Fruit fly (Drosophila melanogaster) whole organism, embryonic: ENCODE measurements around the gene Ir68b.

Source experiments
- Abd-B ChIP-seq: fragments of 200-800 bp; sonication (Bioruptor generic); optimal IDR thresholded peaks from 2 replicates; lab custom pipeline; 2018; ENCODE audit warnings: missing biosample characterization, mild to moderate bottlenecking, missing genetic modification characterization, moderate library complexity
- CG10431 ChIP-seq: fragments of 200-800 bp; sonication (Bioruptor generic); optimal IDR thresholded peaks from 3 replicates; lab custom pipeline; 2018; ENCODE audit warnings: missing biosample characterization, mild to moderate bottlenecking, missing genetic modification characterization
- CG11247 ChIP-seq: fragments of 200-800 bp; sonication (Bioruptor generic); IDR thresholded peaks from 2 replicates; pipeline ENCODE4 v1.3.6; 2022; ENCODE audit warnings: missing biosample characterization, missing genetic modification characterization
- CG11456 ChIP-seq: fragments of 200-800 bp; sonication (Bioruptor generic); IDR thresholded peaks from 3 replicates; pipeline ENCODE4 v1.3.6; 2022; ENCODE audit warnings: missing biosample characterization, missing genetic modification characterization
- CG11696 ChIP-seq: fragments of 200-800 bp; sonication (Bioruptor generic); IDR thresholded peaks from 2 replicates; pipeline ENCODE4 v1.3.6; 2022; ENCODE audit warnings: missing biosample characterization, missing genetic modification characterization
- CG12219 ChIP-seq: fragments of 200-800 bp; sonication (Bioruptor generic); optimal IDR thresholded peaks from 3 replicates; lab custom pipeline; 2018; ENCODE audit warnings: missing biosample characterization, mild to moderate bottlenecking, missing genetic modification characterization
- CG17359 ChIP-seq: fragments of 200-800 bp; sonication (Bioruptor generic); optimal IDR thresholded peaks from 3 replicates; lab custom pipeline; 2018; ENCODE audit warnings: missing biosample characterization, mild to moderate bottlenecking, missing genetic modification characterization, moderate library complexity
- CG17912 ChIP-seq: fragments of 200-800 bp; sonication (Bioruptor generic); optimal IDR thresholded peaks from 2 replicates; lab custom pipeline; 2018; ENCODE audit warnings: missing biosample characterization, mild to moderate bottlenecking, missing genetic modification characterization
- CG2120 ChIP-seq: fragments of 200-800 bp; sonication (Bioruptor generic); optimal IDR thresholded peaks from 3 replicates; lab custom pipeline; 2016; ENCODE audit warnings: missing biosample characterization, missing genetic modification characterization
- CG2202 ChIP-seq: fragments of 200-800 bp; sonication (Bioruptor generic); optimal IDR thresholded peaks from 2 replicates; lab custom pipeline; 2018; ENCODE audit warnings: missing biosample characterization, mild to moderate bottlenecking, missing genetic modification characterization
- CG2875 ChIP-seq: fragments of 200-800 bp; sonication (Bioruptor generic); optimal IDR thresholded peaks from 2 replicates; lab custom pipeline; 2017; ENCODE audit warnings: missing biosample characterization, mild to moderate bottlenecking, missing genetic modification characterization, missing genetic modification reagents
- CG30431 ChIP-seq: fragments of 200-800 bp; sonication (Bioruptor generic); optimal IDR thresholded peaks from 2 replicates; lab custom pipeline; 2017; ENCODE audit warnings: missing biosample characterization, missing genetic modification characterization
- CG42726 ChIP-seq: fragments of 200-800 bp; sonication (Bioruptor generic); IDR thresholded peaks from 2 replicates; pipeline ENCODE4 v1.3.6; 2022; ENCODE audit warnings: missing biosample characterization, missing genetic modification characterization; ENCODE audit not compliant: partially characterized antibody
- CG5180 ChIP-seq: fragments of 200-800 bp; sonication (Bioruptor generic); optimal IDR thresholded peaks from 3 replicates; lab custom pipeline; 2017; ENCODE audit warnings: missing biosample characterization, missing genetic modification characterization, mild to moderate bottlenecking, moderate library complexity, missing genetic modification reagents
- CG6689 ChIP-seq: fragments of 200-800 bp; sonication (Bioruptor generic); IDR thresholded peaks from 2 replicates; pipeline ENCODE4 v1.3.6; 2022; ENCODE audit warnings: missing biosample characterization, missing genetic modification characterization
- CG6854 ChIP-seq: fragments of 200-800 bp; sonication (Bioruptor generic); optimal IDR thresholded peaks from 3 replicates; lab custom pipeline; 2017; ENCODE audit warnings: missing biosample characterization, mild to moderate bottlenecking, missing genetic modification characterization
- CG7372 ChIP-seq: fragments of 200-800 bp; sonication (Bioruptor generic); IDR thresholded peaks from 2 replicates; pipeline ENCODE4 v1.3.6; 2022; ENCODE audit warnings: missing biosample characterization, missing genetic modification characterization
- CG7839 ChIP-seq: fragments of 200-800 bp; sonication (Bioruptor generic); optimal IDR thresholded peaks from 3 replicates; lab custom pipeline; 2018; ENCODE audit warnings: missing biosample characterization, mild to moderate bottlenecking, missing genetic modification characterization, moderate library complexity
- CG7963 ChIP-seq: fragments of 200-800 bp; sonication (Bioruptor generic); IDR thresholded peaks from 3 replicates; pipeline ENCODE4 v1.3.6; 2022; ENCODE audit warnings: missing biosample characterization, missing genetic modification characterization; ENCODE audit not compliant: partially characterized antibody
- CG8944 ChIP-seq: fragments of 200-800 bp; sonication (Bioruptor generic); optimal IDR thresholded peaks from 3 replicates; lab custom pipeline; 2016; ENCODE audit warnings: missing biosample characterization, missing genetic modification characterization
- Chrac-16 ChIP-seq: fragments of 200-800 bp; sonication (Bioruptor generic); optimal IDR thresholded peaks from 3 replicates; lab custom pipeline; 2016; ENCODE audit warnings: missing biosample characterization, missing genetic modification characterization
- Doc3 ChIP-seq: fragments of 200-800 bp; sonication (Bioruptor generic); IDR thresholded peaks from 3 replicates; pipeline ENCODE4 v1.3.6; 2022; ENCODE audit warnings: missing biosample characterization, missing genetic modification characterization; ENCODE audit not compliant: partially characterized antibody
- Hand ChIP-seq: fragments of 200-800 bp; sonication (Bioruptor generic); optimal IDR thresholded peaks from 2 replicates; lab custom pipeline; 2017; ENCODE audit warnings: mild to moderate bottlenecking, missing biosample characterization, missing genetic modification reagents, missing genetic modification characterization
- HmgD ChIP-seq: fragments of 200-800 bp; sonication (Bioruptor generic); optimal IDR thresholded peaks from 3 replicates; lab custom pipeline; 2016; ENCODE audit warnings: missing biosample characterization, missing genetic modification characterization
- Lim3 ChIP-seq: fragments of 200-800 bp; sonication (Bioruptor generic); IDR thresholded peaks from 2 replicates; pipeline ENCODE4 v1.3.6; 2022; ENCODE audit warnings: missing biosample characterization, missing genetic modification characterization
- YL-1 ChIP-seq: fragments of 200-800 bp; sonication (Bioruptor generic); optimal IDR thresholded peaks from 3 replicates; lab custom pipeline; 2017; ENCODE audit warnings: missing biosample characterization, mild to moderate bottlenecking, missing genetic modification characterization
- ac ChIP-seq: fragments of 200-800 bp; sonication (Bioruptor generic); optimal IDR thresholded peaks from 3 replicates; lab custom pipeline; 2017; ENCODE audit warnings: missing biosample characterization, mild to moderate bottlenecking, missing genetic modification characterization
- ato ChIP-seq: fragments of 200-800 bp; sonication (Bioruptor generic); IDR thresholded peaks from 2 replicates; pipeline ENCODE4 v1.3.6; 2022; ENCODE audit warnings: missing biosample characterization, missing genetic modification characterization; ENCODE audit not compliant: partially characterized antibody
- bab2 ChIP-seq: fragments of 200-800 bp; sonication (Bioruptor generic); optimal IDR thresholded peaks from 2 replicates; lab custom pipeline; 2016; ENCODE audit warnings: missing biosample characterization, missing genetic modification characterization
- bsh ChIP-seq, 2 experiments: fragments of 200-800 bp; sonication (Bioruptor generic); optimal IDR thresholded peaks; 2 replicates each; lab custom pipeline; 2017 to 2018; ENCODE audit warnings: mild to moderate bottlenecking in 2 of 2, missing biosample characterization in 2 of 2, missing genetic modification characterization in 2 of 2, moderate library complexity in 1 of 2
- caup ChIP-seq: fragments of 200-800 bp; sonication (Bioruptor generic); optimal IDR thresholded peaks from 3 replicates; lab custom pipeline; 2017; ENCODE audit warnings: missing biosample characterization, mild to moderate bottlenecking, missing genetic modification characterization, moderate library complexity; ENCODE audit not compliant: severe bottlenecking
- chn ChIP-seq: fragments of 200-800 bp; sonication (Bioruptor generic); optimal IDR thresholded peaks from 2 replicates; lab custom pipeline; 2016; ENCODE audit warnings: missing biosample characterization, missing genetic modification characterization
- dmrt99B ChIP-seq: fragments of 200-800 bp; sonication (Bioruptor generic); optimal IDR thresholded peaks from 2 replicates; lab custom pipeline; 2018; ENCODE audit warnings: missing biosample characterization, mild to moderate bottlenecking, missing genetic modification characterization, moderate library complexity
- en ChIP-seq: fragments of 200-800 bp; sonication (Bioruptor generic); optimal IDR thresholded peaks from 2 replicates; lab custom pipeline; 2016; ENCODE audit warnings: missing biosample characterization, missing genetic modification characterization
- fru ChIP-seq: fragments of >200 bp; optimal IDR thresholded peaks from 2 replicates; lab custom pipeline; 2017
- gce ChIP-seq: fragments of 200-800 bp; sonication (Bioruptor generic); IDR thresholded peaks from 3 replicates; pipeline ENCODE4 v1.3.6; 2022; ENCODE audit warnings: missing biosample characterization, missing genetic modification characterization
- hb ChIP-seq: fragments of 200-800 bp; sonication (Bioruptor generic); IDR thresholded peaks from 3 replicates; pipeline ENCODE4 v1.3.6; 2022; ENCODE audit warnings: missing biosample characterization, missing genetic modification characterization; ENCODE audit not compliant: partially characterized antibody
- her ChIP-seq: fragments of 200-800 bp; sonication (Bioruptor generic); optimal IDR thresholded peaks from 2 replicates; lab custom pipeline; 2016; ENCODE audit warnings: missing biosample characterization, missing genetic modification characterization
- jumu ChIP-seq: fragments of 200-800 bp; sonication (Bioruptor generic); optimal IDR thresholded peaks from 3 replicates; lab custom pipeline; 2016; ENCODE audit warnings: missing biosample characterization, missing genetic modification characterization
- ken ChIP-seq: fragments of 200-800 bp; sonication (Bioruptor generic); IDR thresholded peaks from 3 replicates; pipeline ENCODE4 v1.3.6; 2022; ENCODE audit warnings: missing biosample characterization, missing genetic modification characterization
- knrl ChIP-seq: fragments of 200-800 bp; sonication (Bioruptor generic); IDR thresholded peaks from 3 replicates; pipeline ENCODE4 v1.3.6; 2022; ENCODE audit warnings: missing biosample characterization, missing genetic modification characterization; ENCODE audit not compliant: partially characterized antibody
- mirr ChIP-seq: fragments of 200-800 bp; sonication (Bioruptor generic); optimal IDR thresholded peaks from 3 replicates; lab custom pipeline; 2018; ENCODE audit warnings: missing biosample characterization, mild to moderate bottlenecking, missing genetic modification characterization
- phol ChIP-seq: fragments of 200-800 bp; sonication (Bioruptor generic); optimal IDR thresholded peaks from 3 replicates; lab custom pipeline; 2018; ENCODE audit warnings: missing biosample characterization, mild to moderate bottlenecking, missing genetic modification characterization, moderate library complexity
- pum ChIP-seq: fragments of 200-800 bp; sonication (Bioruptor generic); optimal IDR thresholded peaks from 2 replicates; lab custom pipeline; 2016; ENCODE audit warnings: missing biosample characterization, missing genetic modification characterization
- sisA ChIP-seq: fragments of 200-800 bp; sonication (Bioruptor generic); IDR thresholded peaks from 2 replicates; pipeline ENCODE4 v1.3.6; 2022; ENCODE audit warnings: missing biosample characterization, missing genetic modification characterization
- ttk ChIP-seq: fragments of 200-800 bp; sonication (Bioruptor generic); IDR thresholded peaks from 2 replicates; pipeline ENCODE4 v2.1.2; 2022; ENCODE audit warnings: missing biosample characterization, missing genetic modification characterization
- vfl ChIP-seq: fragments of 200-800 bp; sonication (Bioruptor generic); optimal IDR thresholded peaks from 2 replicates; lab custom pipeline; 2016; ENCODE audit warnings: missing biosample characterization, missing genetic modification characterization
- wdn ChIP-seq: fragments of 200-800 bp; sonication (Bioruptor generic); IDR thresholded peaks from 2 replicates; pipeline ENCODE4 v1.3.6; 2022; ENCODE audit warnings: missing biosample characterization, missing genetic modification characterization

The Ir68b gene

dm6 chr3L:12111081-12111958 lies 15.9 kb downstream of the Ir68b start (continued):
- TF ChIP-seq mirr (GFP tag; lab: Kevin White, UChicago) (no peak), knrl (no peak), CG5180 (peak; percentile 33), wdn (GFP tag; lab: Robert Waterston, UW) (no peak; the same call in 1 of the 2 replicates), ken (peak; percentile 62; the same call in 1 of the 3 replicates), CG7839 (peak; percentile 94), Doc3 (GFP tag; lab: Robert Waterston, UW) (no peak), YL-1 (GFP tag; lab: Kevin White, UChicago) (no peak), CG2875 (GFP tag; lab: Kevin White, UChicago) (peak; percentile 64), CG2202 (peak; percentile 89), Abd-B (GFP tag; lab: Kevin White, UChicago) (peak; percentile 93), ttk (GFP tag; lab: Robert Waterston, UW) (peak; percentile 65), CG11696 (GFP tag; lab: Robert Waterston, UW) (no peak), dmrt99B (peak; percentile 89), pum (GFP tag; lab: Kevin White, UChicago) (peak; percentile 13), ato (no peak), CG12219 (GFP tag; lab: Kevin White, UChicago) (no peak), CG6854 (GFP tag; lab: Kevin White, UChicago) (peak; percentile 14), sisA (GFP tag; lab: Robert Waterston, UW) (no peak; the same call in none of the 2 replicates), CG6689 (GFP tag; lab: Robert Waterston, UW) (peak; percentile 85), Chrac-16 (GFP tag; lab: Kevin White, UChicago) (peak; percentile 78), CG30431 (GFP tag; lab: Kevin White, UChicago) (peak; percentile 38), bsh (GFP tag; optimal IDR thresholded peaks at IDR 0.05; lab: Kevin White, UChicago) (peak; percentile 52 to 95), Lim3 (no peak), caup (GFP tag; lab: Kevin White, UChicago) (peak; percentile 65), jumu (GFP tag; lab: Kevin White, UChicago) (peak; percentile 0), ac (GFP tag; lab: Kevin White, UChicago) (no peak), CG42726 (GFP tag; lab: Robert Waterston, UW) (no peak), chn (no peak), fru (lab: Kevin White, UChicago) (no peak), CG2120 (GFP tag; lab: Kevin White, UChicago) (peak; percentile 41), CG7372 (GFP tag; lab: Robert Waterston, UW) (peak; percentile 49; the same call in 1 of the 2 replicates), CG8944 (peak; percentile 11), en (no peak), CG17912 (GFP tag; lab: Kevin White, UChicago) (no peak), hb (GFP tag; lab: Robert Waterston, UW) (no peak), bab2 (GFP tag; lab: Kevin White, UChicago) (peak; percentile 54), gce (GFP tag; lab: Robert Waterston, UW) (peak; percentile 69; the same call in 2 of the 3 replicates), CG7963 (GFP tag; lab: Robert Waterston, UW) (no peak; the same call in 2 of the 3 replicates), her (no peak), CG17359 (tag; lab: Kevin White, UChicago) (peak; percentile 88), phol (tag; lab: Kevin White, UChicago) (peak; percentile 92), CG11247 (GFP tag; lab: Robert Waterston, UW) (no peak; the same call in 1 of the 2 replicates), vfl (GFP tag; lab: Kevin White, UChicago) (no peak), HmgD (GFP tag; lab: Kevin White, UChicago) (no peak), Hand (GFP tag; lab: Kevin White, UChicago) (no peak), CG10431 (GFP tag; lab: Kevin White, UChicago) (peak; percentile 63), CG11456 (GFP tag; lab: Robert Waterston, UW) (no peak)
